Worm (Caenorhabditis elegans) whole organism, L4 larva: ENCODE measurements around the gene ugt-60.
A peak's percentile ranks its signal among the peaks of the same experiment; 100 is the strongest.

Source experiments
- F26F4.8 ChIP-seq: fragments of 200-800 bp; sonication (Bioruptor generic); conservative IDR thresholded peaks from 2 replicates; pipeline ENCODE4 v1.3.6; 2022; ENCODE audit warnings: missing genetic modification characterization, missing compliant biosample characterization
- F37D6.2 ChIP-seq: sonication (generic microtip); optimal IDR thresholded peaks from 2 replicates; lab custom pipeline; 2016; ENCODE audit warnings: mild to moderate bottlenecking, missing genetic modification characterization, missing compliant biosample characterization
- Y75B8A.6 ChIP-seq: fragments of 200-800 bp; sonication (Bioruptor generic); IDR thresholded peaks from 2 replicates; pipeline ENCODE4 v1.3.6; 2022; ENCODE audit warnings: missing genetic modification reagents, missing genetic modification characterization, missing compliant biosample characterization
- ZK337.2 ChIP-seq: fragments of 200-800 bp; sonication (Bioruptor generic); IDR thresholded peaks from 2 replicates; pipeline ENCODE4 v1.3.6; 2022; ENCODE audit warnings: missing genetic modification reagents, missing genetic modification characterization, missing compliant biosample characterization
- aha-1 ChIP-seq: fragments of 150-350 bp; peaks from one replicate; lab custom pipeline; 2014; ENCODE audit warnings: missing biosample characterization, missing genetic modification characterization
- aly-2 ChIP-seq: sonication (generic microtip); optimal IDR thresholded peaks from 2 replicates; lab custom pipeline; 2018; ENCODE audit warnings: missing biosample characterization, missing genetic modification characterization
- ceh-62 ChIP-seq: sonication (generic microtip); optimal IDR thresholded peaks from 2 replicates; lab custom pipeline; 2017; ENCODE audit warnings: missing biosample characterization, missing genetic modification characterization
- cey-2 ChIP-seq: sonication (generic microtip); optimal IDR thresholded peaks from 3 replicates; lab custom pipeline; 2017; ENCODE audit warnings: missing genetic modification characterization, mild to moderate bottlenecking, missing compliant biosample characterization, antibody characterized with exemption, borderline replicate concordance; ENCODE audit not compliant: insufficient read depth
- ctbp-1 ChIP-seq: fragments of 200-800 bp; sonication (Bioruptor generic); IDR thresholded peaks from 2 replicates; pipeline ENCODE4 v1.3.6; 2022; ENCODE audit warnings: missing genetic modification reagents, missing genetic modification characterization, missing compliant biosample characterization
- daf-12 ChIP-seq: fragments of 150-350 bp; optimal IDR thresholded peaks from 2 replicates; lab custom pipeline; 2014; ENCODE audit warnings: missing biosample characterization, missing genetic modification reagents, missing genetic modification characterization
- daf-16 ChIP-seq, 3 experiments: sonication (generic microtip); optimal IDR thresholded peaks; 2 replicates each; lab custom pipeline; 2016 to 2017; ENCODE audit warnings: missing genetic modification characterization in 3 of 3, missing genetic modification reagents in 3 of 3, mild to moderate bottlenecking in 2 of 3, missing compliant biosample characterization in 2 of 3, missing biosample characterization in 1 of 3, moderate library complexity in 1 of 3
- dmd-6 ChIP-seq: fragments of 200-800 bp; sonication (Bioruptor generic); IDR thresholded peaks from 2 replicates; pipeline ENCODE4 v1.3.6; 2022; ENCODE audit warnings: missing genetic modification reagents, missing genetic modification characterization, missing compliant biosample characterization
- dmd-9 ChIP-seq: fragments of 200-800 bp; sonication (Bioruptor generic); IDR thresholded peaks from 2 replicates; pipeline ENCODE4 v1.3.6; 2022; ENCODE audit warnings: missing genetic modification reagents, missing genetic modification characterization, missing compliant biosample characterization
- egl-43 ChIP-seq: fragments of 200-800 bp; sonication (Bioruptor generic); IDR thresholded peaks from 2 replicates; pipeline ENCODE4 v1.3.6; 2022; ENCODE audit warnings: missing genetic modification reagents, missing genetic modification characterization, missing compliant biosample characterization
- gei-8 ChIP-seq: fragments of 200-800 bp; sonication (Bioruptor generic); optimal IDR thresholded peaks from 2 replicates; lab custom pipeline; 2018; ENCODE audit warnings: mild to moderate bottlenecking, missing genetic modification characterization, missing compliant biosample characterization
- hlh-11 ChIP-seq: fragments of 200-800 bp; sonication (Bioruptor generic); optimal IDR thresholded peaks from 2 replicates; lab custom pipeline; 2018; ENCODE audit warnings: mild to moderate bottlenecking, missing genetic modification characterization, missing compliant biosample characterization
- hlh-30 ChIP-seq: sonication (generic microtip); optimal IDR thresholded peaks from 2 replicates; lab custom pipeline; 2017; ENCODE audit warnings: antibody characterized with exemption, mild to moderate bottlenecking, missing genetic modification characterization, missing compliant biosample characterization; ENCODE audit not compliant: insufficient read depth
- hmg-1.1 ChIP-seq: fragments of 200-800 bp; sonication (Bioruptor generic); IDR thresholded peaks from 2 replicates; pipeline ENCODE4 v1.3.6; 2022; ENCODE audit warnings: missing genetic modification reagents, missing genetic modification characterization, missing compliant biosample characterization
- lin-13 ChIP-seq: fragments of 150-350 bp; optimal IDR thresholded peaks from 2 replicates; lab custom pipeline; 2014; ENCODE audit warnings: missing biosample characterization, missing genetic modification reagents, missing genetic modification characterization
- lsy-2 ChIP-seq, 2 experiments: fragments of 150-350 bp in 1 of 2; sonication (generic microtip) in 1 of 2; optimal IDR thresholded peaks; 2 replicates each; lab custom pipeline; 2014 to 2017; ENCODE audit warnings: missing biosample characterization in 2 of 2, missing genetic modification characterization in 2 of 2
- madf-5 ChIP-seq, 2 experiments: fragments of 200-800 bp; sonication (Bioruptor generic); IDR thresholded peaks; 2 replicates each; pipeline ENCODE4 v1.3.6; 2022; ENCODE audit warnings: missing compliant biosample characterization in 2 of 2, missing genetic modification characterization in 2 of 2
- mdl-1 ChIP-seq, 2 experiments: fragments of 150-350 bp in 1 of 2; sonication (generic microtip) in 1 of 2; optimal IDR thresholded peaks; 2 replicates each; lab custom pipeline; 2014 to 2017; ENCODE audit warnings: missing biosample characterization in 2 of 2, missing genetic modification characterization in 2 of 2
- mep-1 ChIP-seq: fragments of 150-350 bp; sonication (generic microtip); optimal IDR thresholded peaks from 3 replicates; lab custom pipeline; 2014; ENCODE audit warnings: missing biosample characterization, missing genetic modification characterization
- mes-2 ChIP-seq: sonication (generic microtip); optimal IDR thresholded peaks from 2 replicates; lab custom pipeline; 2016; ENCODE audit warnings: missing genotype, mild to moderate bottlenecking, missing genetic modification characterization, missing compliant biosample characterization; ENCODE audit not compliant: poor library complexity, severe bottlenecking
- mxl-2 ChIP-seq: fragments of 200-800 bp; sonication (Bioruptor generic); conservative IDR thresholded peaks from 2 replicates; pipeline ENCODE4 v1.3.6; 2022; ENCODE audit warnings: missing genetic modification reagents, missing genetic modification characterization, missing compliant biosample characterization
- mxl-3 ChIP-seq: fragments of 200-800 bp; sonication (Bioruptor generic); optimal IDR thresholded peaks from 2 replicates; lab custom pipeline; 2018; ENCODE audit warnings: mild to moderate bottlenecking, missing genetic modification characterization, missing compliant biosample characterization
- nhr-10 ChIP-seq: fragments of 150-350 bp; optimal IDR thresholded peaks from 2 replicates; lab custom pipeline; 2014; ENCODE audit warnings: missing biosample characterization, missing genetic modification characterization
- nhr-25 ChIP-seq: sonication (generic microtip); optimal IDR thresholded peaks from 2 replicates; lab custom pipeline; 2017; ENCODE audit warnings: missing genetic modification characterization, mild to moderate bottlenecking, missing compliant biosample characterization, antibody characterized with exemption, moderate library complexity, borderline replicate concordance; ENCODE audit not compliant: insufficient read depth
- pqm-1 ChIP-seq: sonication (generic microtip); optimal IDR thresholded peaks from 2 replicates; lab custom pipeline; 2017; ENCODE audit warnings: missing biosample characterization, missing genetic modification characterization
- rbr-2 ChIP-seq: sonication (generic microtip); optimal IDR thresholded peaks from 2 replicates; lab custom pipeline; 2016; ENCODE audit warnings: missing genotype, missing genetic modification characterization, missing compliant biosample characterization
- saeg-2 ChIP-seq: fragments of 200-800 bp; sonication (Bioruptor generic); IDR thresholded peaks from 2 replicates; pipeline ENCODE4 v1.3.6; 2022; ENCODE audit warnings: missing genetic modification reagents, missing genetic modification characterization, missing compliant biosample characterization
- set-16 ChIP-seq: fragments of 200-800 bp; sonication (Bioruptor generic); IDR thresholded peaks from 2 replicates; pipeline ENCODE4 v1.3.6; 2022; ENCODE audit warnings: missing genetic modification reagents, missing genetic modification characterization, missing compliant biosample characterization
- spr-3 ChIP-seq: fragments of 200-800 bp; sonication (Bioruptor generic); optimal IDR thresholded peaks from 2 replicates; lab custom pipeline; 2018; ENCODE audit warnings: mild to moderate bottlenecking, missing genetic modification characterization, missing compliant biosample characterization
- unc-39 ChIP-seq: sonication (generic microtip); optimal IDR thresholded peaks from 2 replicates; lab custom pipeline; 2017; ENCODE audit warnings: missing biosample characterization, missing genetic modification characterization
- unc-62 ChIP-seq, 3 experiments: fragments of 150-350 bp in 1 of 3; sonication (generic microtip); optimal IDR thresholded peaks in 2 of 3; peaks in 1 of 3; 1 replicate in 1 of 3; 2 replicates in 2 of 3; lab custom pipeline; 2014 to 2017; ENCODE audit warnings: missing biosample characterization in 3 of 3, missing genetic modification characterization in 3 of 3, missing genetic modification reagents in 3 of 3, missing genotype in 1 of 3
- ztf-11 ChIP-seq: fragments of 150-350 bp; optimal IDR thresholded peaks from 2 replicates; lab custom pipeline; 2014; ENCODE audit warnings: missing biosample characterization, missing genetic modification characterization

The ugt-60 gene

ce11 chrIII:9703747-9704605 lies 25.1 kb upstream of the ugt-60 start (continued):
- TF ChIP-seq F26F4.8 (GFP tag; lab: Robert Waterston, UW) (no peak), gei-8 (GFP tag; lab: Kevin White, UChicago) (no peak), unc-62 (GFP tag; optimal IDR thresholded peaks at IDR 0.05 in 1 of 2; lab: Kevin White, UChicago) (peak in 1 of 2 experiments; percentile 94), unc-62 (tag; optimal IDR thresholded peaks at IDR 0.05; lab: Kevin White, UChicago) (no peak), saeg-2 (GFP tag; lab: Robert Waterston, UW) (no peak), Y75B8A.6 (no peak), lsy-2 (tag; optimal IDR thresholded peaks at IDR 0.05; lab: Kevin White, UChicago) (peak in 1 of 2 experiments; percentile 11), nhr-10 (tag; lab: Kevin White, UChicago) (no peak), unc-39 (tag; lab: Kevin White, UChicago) (no peak), madf-5 (GFP tag; IDR thresholded peaks at IDR 0.05; lab: Robert Waterston, UW) (no peak), rbr-2 (tag; lab: Kevin White, UChicago) (peak; percentile 73), cey-2 (tag; lab: Kevin White, UChicago) (no peak), mxl-3 (GFP tag; lab: Kevin White, UChicago) (peak; percentile 41), ztf-11 (no peak), ctbp-1 (GFP tag; lab: Robert Waterston, UW) (peak; percentile 64; the same call in 1 of the 2 replicates), set-16 (GFP tag; lab: Robert Waterston, UW) (peak; percentile 26; the same call in 1 of the 2 replicates), lin-13 (GFP tag; lab: Kevin White, UChicago) (no peak), spr-3 (GFP tag; lab: Kevin White, UChicago) (no peak), daf-12 (tag; lab: Kevin White, UChicago) (no peak), hlh-30 (peak; percentile 31), aha-1 (tag; lab: Kevin White, UChicago) (peak; percentile 74), pqm-1 (no peak), hmg-1.1 (peak; percentile 41; the same call in 1 of the 2 replicates), aly-2 (tag; lab: Kevin White, UChicago) (no peak), mxl-2 (no peak)

- TF ChIP-seq aha-1 (tag; lab: Kevin White, UChicago) (peak; percentile 72), ZK337.2 (GFP tag; lab: Robert Waterston, UW) (no peak), mes-2 (tag; lab: Kevin White, UChicago) (peak; percentile 24), nhr-25 (tag; lab: Kevin White, UChicago) (peak; percentile 31), set-16 (GFP tag; lab: Robert Waterston, UW) (peak; percentile 27; the same call in 1 of the 2 replicates), mxl-2 (no peak), mdl-1 (tag; optimal IDR thresholded peaks at IDR 0.05; lab: Kevin White, UChicago) (peak in 1 of 2 experiments; percentile 67), hmg-1.1 (peak; percentile 7; the same call in 1 of the 2 replicates), lsy-2 (tag; optimal IDR thresholded peaks at IDR 0.05; lab: Kevin White, UChicago) (peak in 1 of 2 experiments; percentile 6), unc-62 (GFP tag; optimal IDR thresholded peaks at IDR 0.05 in 1 of 2; lab: Kevin White, UChicago) (peak in 1 of 2 experiments; percentile 38), unc-62 (tag; optimal IDR thresholded peaks at IDR 0.05; lab: Kevin White, UChicago) (no peak), hlh-11 (tag; lab: Kevin White, UChicago) (peak; percentile 48), F37D6.2 (tag; lab: Kevin White, UChicago) (peak; percentile 1), ceh-62 (tag; lab: Kevin White, UChicago) (no peak), dmd-9 (GFP tag; lab: Robert Waterston, UW) (no peak), dmd-6 (peak; percentile 17; the same call in 1 of the 2 replicates), egl-43 (GFP tag; lab: Robert Waterston, UW) (0 out of 2 replicates have a peak, but pooled peaks have one; percentile 15), hlh-30 (peak; percentile 48), daf-16 (GFP tag; optimal IDR thresholded peaks at IDR 0.05; lab: Kevin White, UChicago) (no peak), daf-16 (tag; optimal IDR thresholded peaks at IDR 0.05; lab: Kevin White, UChicago) (peak; percentile 20), rbr-2 (tag; lab: Kevin White, UChicago) (peak; percentile 3), mep-1 (peak; percentile 23)
These were observed 23.9 kb upstream of the ugt-60 start for ce11 chrIII:9702665-9703252.
